Worm (Caenorhabditis elegans) whole organism, midembryonic: ENCODE results near the gene srx-17.

Experiments
- cog-1 ChIP-seq: sonication (generic microtip); optimal IDR thresholded peaks from 2 replicates; lab custom pipeline; 2016; ENCODE audit warnings: missing genetic modification characterization, missing compliant biosample characterization
- flt-1 ChIP-seq: fragments of 200-800 bp; sonication (Bioruptor generic); IDR thresholded peaks from 2 replicates; pipeline ENCODE4 v1.3.6; 2022; ENCODE audit warnings: missing genetic modification characterization, missing compliant biosample characterization
- med-1 ChIP-seq: sonication (generic microtip); optimal IDR thresholded peaks from 2 replicates; lab custom pipeline; 2017; ENCODE audit warnings: missing genetic modification characterization, mild to moderate bottlenecking, missing compliant biosample characterization, antibody characterized with exemption, missing genetic modification reagents; ENCODE audit not compliant: insufficient read depth
- tab-1 ChIP-seq: fragments of 200-800 bp; sonication (Bioruptor generic); IDR thresholded peaks from 2 replicates; pipeline ENCODE4 v1.3.6; 2022; ENCODE audit warnings: missing genetic modification characterization, missing compliant biosample characterization
- ztf-23 ChIP-seq: fragments of 200-800 bp; sonication (Bioruptor generic); IDR thresholded peaks from 2 replicates; pipeline ENCODE4 v1.3.6; 2022; ENCODE audit warnings: missing genetic modification reagents, missing genetic modification characterization, missing compliant biosample characterization
- ztf-29 ChIP-seq: fragments of 200-800 bp; sonication (Bioruptor generic); IDR thresholded peaks from 2 replicates; pipeline ENCODE4 v1.3.6; 2022; ENCODE audit warnings: missing genetic modification reagents, missing genetic modification characterization, missing compliant biosample characterization

- TF ChIP-seq ztf-29 (GFP tag; lab: Robert Waterston, UW) (no peak), flt-1 (no peak), cog-1 (no peak), tab-1 (GFP tag; lab: Robert Waterston, UW) (no peak), med-1 (GFP tag; lab: Kevin White, UChicago) (no peak), ztf-23 (GFP tag; lab: Robert Waterston, UW) (no peak)
These were observed 16.1 kb downstream of the srx-17 start, which contains the start of gene srx-136 for ce11 chrV:13857132-13857531.
